Worm (Caenorhabditis elegans): ENCODE measurements around the gene C13F10.5.

ce11 chrV:7184549-7184948 lies 34.3 kb downstream of the C13F10.5 start, which contains the start of gene pitr-5:
- no peak for TF ChIP-seq Y48G9A.11 (GFP tag; IDR thresholded peaks at IDR 0.05)
- no peak for TF ChIP-seq unc-62 (GFP tag; optimal IDR thresholded peaks at IDR 0.05 in 1 of 2)
- TF ChIP-seq unc-62 (tag; optimal IDR thresholded peaks at IDR 0.05): no peak
- TF ChIP-seq hmg-1.1 (GFP tag; IDR thresholded peaks at IDR 0.05): no peak
- TF ChIP-seq fkh-10 (GFP tag; optimal IDR thresholded peaks at IDR 0.05): no peak
- TF ChIP-seq nhr-41 (GFP tag; IDR thresholded peaks at IDR 0.05): no peak
- TF ChIP-seq nhr-76 (tag; optimal IDR thresholded peaks at IDR 0.05): no peak
- TF ChIP-seq nhr-237 (tag; optimal IDR thresholded peaks at IDR 0.05): no peak
- TF ChIP-seq fos-1 (tag; optimal IDR thresholded peaks at IDR 0.05): no peak
- TF ChIP-seq lin-13 (GFP tag; optimal IDR thresholded peaks at IDR 0.05): no peak

Measured in whole organism, L4 larva.